Fruit fly (Drosophila melanogaster) whole organism, embryonic: Measurements from ENCODE around the gene Col4a1.

Source experiments
- Aef1 ChIP-seq: fragments of 200-800 bp; sonication (Bioruptor generic); IDR thresholded peaks from 3 replicates; pipeline ENCODE4 v1.3.6; 2022; ENCODE audit warnings: missing biosample characterization, missing genetic modification characterization
- BEAF-32 ChIP-seq: fragments of 200-800 bp; sonication (Bioruptor generic); optimal IDR thresholded peaks from 3 replicates; lab custom pipeline; 2017; ENCODE audit warnings: missing biosample characterization, missing genetic modification characterization, mild to moderate bottlenecking, moderate library complexity, missing genetic modification reagents
- Blimp-1 ChIP-seq: fragments of 200-800 bp; sonication (Bioruptor generic); optimal IDR thresholded peaks from 3 replicates; lab custom pipeline; 2018; ENCODE audit warnings: missing biosample characterization, missing genetic modification characterization, mild to moderate bottlenecking, moderate library complexity, missing genetic modification reagents
- CG10267 ChIP-seq: fragments of 200-800 bp; sonication (Bioruptor generic); optimal IDR thresholded peaks from 2 replicates; lab custom pipeline; 2018; ENCODE audit warnings: missing biosample characterization, mild to moderate bottlenecking, missing genetic modification characterization, moderate library complexity
- CG11695 ChIP-seq: fragments of 200-800 bp; sonication (Bioruptor generic); IDR thresholded peaks from 3 replicates; pipeline ENCODE4 v1.3.6; 2022; ENCODE audit warnings: missing biosample characterization, missing genetic modification characterization
- CG13894 ChIP-seq: fragments of 200-800 bp; sonication (Bioruptor generic); optimal IDR thresholded peaks from 3 replicates; lab custom pipeline; 2018; ENCODE audit warnings: missing biosample characterization, mild to moderate bottlenecking, missing genetic modification characterization, moderate library complexity
- CG15073 ChIP-seq: fragments of 200-800 bp; sonication (Bioruptor generic); optimal IDR thresholded peaks from 2 replicates; lab custom pipeline; 2016; ENCODE audit warnings: missing biosample characterization, missing genetic modification characterization
- CG17359 ChIP-seq: fragments of 200-800 bp; sonication (Bioruptor generic); optimal IDR thresholded peaks from 3 replicates; lab custom pipeline; 2018; ENCODE audit warnings: missing biosample characterization, mild to moderate bottlenecking, missing genetic modification characterization, moderate library complexity
- CG17612 ChIP-seq: fragments of 200-800 bp; sonication (Bioruptor generic); IDR thresholded peaks from 2 replicates; pipeline ENCODE4 v1.3.6; 2022; ENCODE audit warnings: missing biosample characterization, missing genetic modification characterization
- CG30431 ChIP-seq: fragments of 200-800 bp; sonication (Bioruptor generic); optimal IDR thresholded peaks from 2 replicates; lab custom pipeline; 2017; ENCODE audit warnings: missing biosample characterization, missing genetic modification characterization
- CG3065 ChIP-seq: fragments of 200-800 bp; sonication (Bioruptor generic); optimal IDR thresholded peaks from 2 replicates; lab custom pipeline; 2016; ENCODE audit warnings: missing biosample characterization, missing genetic modification characterization
- CG31365 ChIP-seq: fragments of 200-800 bp; sonication (Bioruptor generic); optimal IDR thresholded peaks from 2 replicates; lab custom pipeline; 2018; ENCODE audit warnings: missing biosample characterization, mild to moderate bottlenecking, missing genetic modification characterization
- CG3163 ChIP-seq: fragments of 200-800 bp; sonication (Bioruptor generic); optimal IDR thresholded peaks from 3 replicates; lab custom pipeline; 2016; ENCODE audit warnings: missing biosample characterization, missing genetic modification characterization
- CG34422 ChIP-seq: fragments of 200-800 bp; sonication (Bioruptor generic); IDR thresholded peaks from 3 replicates; pipeline ENCODE4 v1.3.6; 2022; ENCODE audit warnings: missing biosample characterization, missing genetic modification characterization
- CG42726 ChIP-seq: fragments of 200-800 bp; sonication (Bioruptor generic); IDR thresholded peaks from 2 replicates; pipeline ENCODE4 v1.3.6; 2022; ENCODE audit warnings: missing biosample characterization, missing genetic modification characterization; ENCODE audit not compliant: partially characterized antibody
- CG4404 ChIP-seq: fragments of 200-800 bp; sonication (Bioruptor generic); IDR thresholded peaks from 2 replicates; pipeline ENCODE4 v1.3.6; 2022; ENCODE audit warnings: missing biosample characterization, missing genetic modification characterization
- CG4707 ChIP-seq: fragments of 200-800 bp; sonication (Bioruptor generic); optimal IDR thresholded peaks from 2 replicates; lab custom pipeline; 2018; ENCODE audit warnings: missing biosample characterization, mild to moderate bottlenecking, missing genetic modification characterization, moderate library complexity
- CG9215 ChIP-seq: fragments of 200-800 bp; sonication (Bioruptor generic); IDR thresholded peaks from 2 replicates; pipeline ENCODE4 v1.3.6; 2022; ENCODE audit warnings: missing biosample characterization, missing genetic modification characterization
- CG9876 ChIP-seq: fragments of 200-800 bp; sonication (Bioruptor generic); optimal IDR thresholded peaks from 2 replicates; lab custom pipeline; 2016; ENCODE audit warnings: missing biosample characterization, missing genetic modification characterization
- CG9932 ChIP-seq: fragments of 200-800 bp; sonication (Bioruptor generic); IDR thresholded peaks from 2 replicates; pipeline ENCODE4 v1.3.6; 2022; ENCODE audit warnings: missing biosample characterization, missing genetic modification characterization
- Dll ChIP-seq: fragments of 200-800 bp; sonication (Bioruptor generic); IDR thresholded peaks from 4 replicates; pipeline ENCODE4 v1.3.6; 2022; ENCODE audit warnings: missing biosample characterization, missing genetic modification characterization; ENCODE audit not compliant: partially characterized antibody
- Dp ChIP-seq: fragments of 200-800 bp; sonication (Bioruptor generic); optimal IDR thresholded peaks from 2 replicates; lab custom pipeline; 2018; ENCODE audit warnings: missing biosample characterization, mild to moderate bottlenecking, missing genetic modification characterization, moderate library complexity
- Gug ChIP-seq: fragments of 200-800 bp; sonication (Bioruptor generic); IDR thresholded peaks from 4 replicates; pipeline ENCODE4 v1.3.6; 2022; ENCODE audit warnings: missing biosample characterization, missing genetic modification characterization
- Hmr ChIP-seq: fragments of 200-800 bp; sonication (Bioruptor generic); optimal IDR thresholded peaks from 3 replicates; lab custom pipeline; 2017; ENCODE audit warnings: mild to moderate bottlenecking, missing biosample characterization, missing genetic modification reagents, missing genetic modification characterization
- Mad ChIP-seq: fragments of 200-800 bp; sonication (Bioruptor generic); optimal IDR thresholded peaks from 2 replicates; lab custom pipeline; 2016; ENCODE audit warnings: missing biosample characterization, missing genetic modification characterization
- NC2β ChIP-seq: fragments of 200-800 bp; sonication (Bioruptor generic); optimal IDR thresholded peaks from 2 replicates; lab custom pipeline; 2016; ENCODE audit warnings: missing biosample characterization, missing genetic modification characterization
- Sox100B ChIP-seq: fragments of 200-800 bp; sonication (Bioruptor generic); optimal IDR thresholded peaks from 3 replicates; lab custom pipeline; 2018; ENCODE audit warnings: missing biosample characterization, mild to moderate bottlenecking, missing genetic modification characterization
- TFAM ChIP-seq: fragments of 200-800 bp; sonication (Bioruptor generic); optimal IDR thresholded peaks from 2 replicates; lab custom pipeline; 2017; ENCODE audit warnings: missing biosample characterization, missing genetic modification characterization, inconsistent platforms
- aop ChIP-seq: fragments of 200-800 bp; sonication (Bioruptor generic); IDR thresholded peaks from 2 replicates; pipeline ENCODE4 v1.3.6; 2022; ENCODE audit warnings: missing biosample characterization, missing genetic modification characterization
- ara ChIP-seq: fragments of 200-800 bp; sonication (Bioruptor generic); IDR thresholded peaks from 2 replicates; pipeline ENCODE4 v1.3.6; 2022; ENCODE audit warnings: missing biosample characterization, missing genetic modification characterization
- ash1 ChIP-seq: fragments of 200-800 bp; sonication (Bioruptor generic); optimal IDR thresholded peaks from 2 replicates; lab custom pipeline; 2018; ENCODE audit warnings: missing biosample characterization, mild to moderate bottlenecking, missing genetic modification characterization
- ato ChIP-seq: fragments of 200-800 bp; sonication (Bioruptor generic); IDR thresholded peaks from 2 replicates; pipeline ENCODE4 v1.3.6; 2022; ENCODE audit warnings: missing biosample characterization, missing genetic modification characterization; ENCODE audit not compliant: partially characterized antibody
- az2 ChIP-seq: fragments of 200-800 bp; sonication (Bioruptor generic); optimal IDR thresholded peaks from 3 replicates; lab custom pipeline; 2016; ENCODE audit warnings: missing biosample characterization, missing genetic modification characterization
- bcd ChIP-seq: fragments of 200-800 bp; sonication (Bioruptor generic); optimal IDR thresholded peaks from 2 replicates; lab custom pipeline; 2017; ENCODE audit warnings: missing biosample characterization, mild to moderate bottlenecking, missing genetic modification characterization
- bowl ChIP-seq: fragments of 200-800 bp; sonication (Bioruptor generic); IDR thresholded peaks from 2 replicates; pipeline ENCODE4 v1.3.6; 2022; ENCODE audit warnings: missing biosample characterization, missing genetic modification characterization
- croc ChIP-seq: fragments of 200-800 bp; sonication (Bioruptor generic); conservative IDR thresholded peaks from 3 replicates; pipeline ENCODE4 v1.3.6; 2022; ENCODE audit warnings: missing biosample characterization, missing genetic modification characterization
- da ChIP-seq: fragments of 200-800 bp; sonication (Bioruptor generic); optimal IDR thresholded peaks from 2 replicates; lab custom pipeline; 2016; ENCODE audit warnings: missing biosample characterization, missing genetic modification characterization
- dm ChIP-seq: fragments of 200-800 bp; sonication (Bioruptor generic); optimal IDR thresholded peaks from 3 replicates; lab custom pipeline; 2016; ENCODE audit warnings: missing biosample characterization, missing genetic modification characterization
- dpn ChIP-seq, 2 experiments: fragments of 200-800 bp; sonication (Bioruptor generic); optimal IDR thresholded peaks; 3 replicates each; lab custom pipeline; 2016; ENCODE audit warnings: missing biosample characterization in 2 of 2, missing genetic modification characterization in 2 of 2
- gce ChIP-seq: fragments of 200-800 bp; sonication (Bioruptor generic); IDR thresholded peaks from 3 replicates; pipeline ENCODE4 v1.3.6; 2022; ENCODE audit warnings: missing biosample characterization, missing genetic modification characterization
- gcm ChIP-seq: fragments of 200-800 bp; sonication (Bioruptor generic); optimal IDR thresholded peaks from 2 replicates; lab custom pipeline; 2019; ENCODE audit warnings: missing biosample characterization, mild to moderate bottlenecking, missing genetic modification characterization, moderate library complexity
- grau ChIP-seq: fragments of 200-800 bp; optimal IDR thresholded peaks from 3 replicates; lab custom pipeline; 2019; ENCODE audit warnings: missing biosample characterization, mild to moderate bottlenecking, missing genetic modification characterization, moderate library complexity
- gt ChIP-seq: fragments of 200-800 bp; sonication (Bioruptor generic); IDR thresholded peaks from 2 replicates; pipeline ENCODE4 v1.3.6; 2022; ENCODE audit warnings: missing biosample characterization, missing genetic modification characterization
- salm ChIP-seq: fragments of 200-800 bp; sonication (Bioruptor generic); optimal IDR thresholded peaks from 2 replicates; lab custom pipeline; 2018; ENCODE audit warnings: missing biosample characterization, mild to moderate bottlenecking, missing genetic modification characterization
- sd ChIP-seq: fragments of 200-800 bp; sonication (Bioruptor generic); optimal IDR thresholded peaks from 3 replicates; lab custom pipeline; 2018; ENCODE audit warnings: missing biosample characterization, mild to moderate bottlenecking, missing genetic modification characterization, moderate library complexity
- slbo ChIP-seq: fragments of 200-800 bp; sonication (Bioruptor generic); IDR thresholded peaks from 2 replicates; pipeline ENCODE4 v1.3.6; 2022; ENCODE audit warnings: missing biosample characterization, missing genetic modification characterization
- sqz ChIP-seq: fragments of 200-800 bp; sonication (Bioruptor generic); optimal IDR thresholded peaks from 3 replicates; lab custom pipeline; 2018; ENCODE audit warnings: missing biosample characterization, mild to moderate bottlenecking, missing genetic modification characterization
- stwl ChIP-seq: fragments of 200-800 bp; sonication (Bioruptor generic); optimal IDR thresholded peaks from 3 replicates; lab custom pipeline; 2018; ENCODE audit warnings: missing biosample characterization, mild to moderate bottlenecking, missing genetic modification characterization, moderate library complexity
- usp ChIP-seq: fragments of >200 bp; optimal IDR thresholded peaks from 2 replicates; lab custom pipeline; 2017; ENCODE audit warnings: missing biosample characterization, missing genetic modification characterization
- zen2 ChIP-seq: fragments of 200-800 bp; sonication (Bioruptor generic); IDR thresholded peaks from 3 replicates; pipeline ENCODE4 v1.3.6; 2022; ENCODE audit warnings: missing biosample characterization, missing genetic modification characterization; ENCODE audit not compliant: partially characterized antibody

Gene Col4a1

dm6 chr2L:5009306-5010030 lies 19.9 kb upstream of the Col4a1 start, which contains the start of gene Rtnl1 (continued):
- TF ChIP-seq Dp (GFP tag; lab: Kevin White, UChicago) (peak; percentile 88), CG17612 (GFP tag; lab: Robert Waterston, UW) (no peak), CG11695 (GFP tag; lab: Robert Waterston, UW) (no peak), CG15073 (GFP tag; lab: Kevin White, UChicago) (no peak), ara (GFP tag; lab: Robert Waterston, UW) (no peak), CG3163 (GFP tag; lab: Kevin White, UChicago) (no peak), da (GFP tag; lab: Kevin White, UChicago) (no peak), NC2β (peak; percentile 66), slbo (GFP tag; lab: Robert Waterston, UW) (peak; percentile 51; the same call in 1 of the 2 replicates), zen2 (GFP tag; lab: Robert Waterston, UW) (peak; percentile 79), Dll (GFP tag; lab: Robert Waterston, UW) (peak; percentile 91), gt (GFP tag; lab: Robert Waterston, UW) (no peak), sqz (GFP tag; lab: Kevin White, UChicago) (no peak), CG17359 (tag; lab: Kevin White, UChicago) (no peak), CG4404 (GFP tag; lab: Robert Waterston, UW) (no peak), ash1 (no peak), CG9215 (GFP tag; lab: Robert Waterston, UW) (no peak), croc (GFP tag; lab: Robert Waterston, UW) (no peak), Blimp-1 (GFP tag; lab: Kevin White, UChicago) (no peak), Hmr (GFP tag; lab: Kevin White, UChicago) (peak; percentile 73), gcm (GFP tag; lab: Kevin White, UChicago) (peak; percentile 3), CG42726 (peak; percentile 95), az2 (GFP tag; lab: Kevin White, UChicago) (peak; percentile 3), CG4707 (GFP tag; lab: Kevin White, UChicago) (no peak), salm (tag; lab: Kevin White, UChicago) (peak; percentile 9), bowl (GFP tag; lab: Robert Waterston, UW) (no peak), aop (GFP tag; lab: Robert Waterston, UW) (no peak), Aef1 (GFP tag; lab: Robert Waterston, UW) (0 out of 3 replicates have a peak, but pooled peaks have one; percentile 26), Gug (GFP tag; lab: Robert Waterston, UW) (no peak), dm (GFP tag; lab: Kevin White, UChicago) (peak; percentile 40), usp (GFP tag; lab: Kevin White, UChicago) (no peak), CG9932 (GFP tag; lab: Robert Waterston, UW) (peak; percentile 75), dpn (GFP tag; optimal IDR thresholded peaks at IDR 0.05; lab: Kevin White, UChicago) (peak; percentile 42 to 52), CG3065 (no peak), sd (peak; percentile 88), grau (peak; percentile 37), Mad (peak; percentile 35), bcd (GFP tag; lab: Kevin White, UChicago) (no peak), CG34422 (peak; percentile 49; the same call in 2 of the 3 replicates), CG13894 (tag; lab: Kevin White, UChicago) (peak; percentile 47), CG31365 (tag; lab: Kevin White, UChicago) (peak; percentile 47), BEAF-32 (GFP tag; lab: Kevin White, UChicago) (peak; percentile 98), TFAM (no peak), stwl (tag; lab: Kevin White, UChicago) (peak; percentile 71), ato (GFP tag; lab: Robert Waterston, UW) (peak; percentile 67), CG9876 (GFP tag; lab: Kevin White, UChicago) (peak; percentile 59), gce (GFP tag; lab: Robert Waterston, UW) (no peak), CG30431 (no peak), Sox100B (no peak), CG10267 (peak; percentile 65)
